Worm (Caenorhabditis elegans): ENCODE data around the gene F56C3.4.

F56C3.4 gene

DNA sequence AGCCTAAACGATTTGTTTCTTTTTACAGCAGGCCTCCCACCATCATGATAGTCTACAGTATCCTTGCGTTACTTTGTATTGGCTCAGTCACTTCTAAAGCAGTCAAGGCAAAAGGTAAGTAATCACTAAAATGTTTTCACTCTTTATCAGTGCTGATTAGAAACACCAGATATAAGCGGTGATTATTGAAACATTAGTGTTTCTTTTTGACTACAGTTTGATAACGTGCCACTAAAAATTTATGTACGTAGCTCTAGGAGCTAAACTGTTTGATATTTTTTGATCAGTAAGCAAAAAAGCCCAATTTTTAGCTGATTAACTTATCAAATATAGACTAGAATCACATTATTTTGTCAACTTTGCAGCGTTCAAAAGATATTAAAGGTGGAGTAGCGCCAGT, 49.0 kb downstream of the F56C3.4 start:
- TF ChIP-seq hnd-1 (tag; optimal IDR thresholded peaks at IDR 0.05), result no peak
- TF ChIP-seq flt-1 (GFP tag; IDR thresholded peaks at IDR 0.05), result no peak
- no peak for TF ChIP-seq ceh-36 (tag; optimal IDR thresholded peaks at IDR 0.05)
- no peak for TF ChIP-seq aly-1 (tag; optimal IDR thresholded peaks at IDR 0.05)
- TF ChIP-seq tbx-11 (GFP tag; IDR thresholded peaks at IDR 0.05), result no peak
- no peak for TF ChIP-seq pes-1 (GFP tag; IDR thresholded peaks at IDR 0.05)
- TF ChIP-seq F13C5.2 (tag; optimal IDR thresholded peaks at IDR 0.05), result no peak

DNA sequence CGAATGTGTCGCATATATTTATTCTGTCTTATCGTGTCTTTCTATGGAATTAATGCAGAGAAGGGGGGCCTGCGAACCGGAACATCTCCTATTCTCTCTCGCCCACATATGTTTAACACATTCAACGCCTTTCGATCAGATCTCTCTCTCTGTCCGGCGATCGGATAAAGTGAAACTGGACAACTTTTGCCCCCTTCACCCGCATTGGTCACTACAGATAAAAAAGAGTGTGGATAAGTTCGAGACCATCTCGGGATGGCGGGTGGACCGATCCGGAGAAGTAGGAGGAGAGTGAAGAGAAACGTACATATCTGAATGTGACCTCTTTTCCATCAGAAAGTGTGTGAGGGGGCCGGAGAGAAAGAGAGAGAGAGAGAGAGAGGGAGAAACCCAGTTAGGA, 49.4 kb downstream of the F56C3.4 start, which contains the start of gene H42K12.3:
Gene H42K12.3, plus strand, starts transcription at position 308 of the 400 bp plus-strand sequence.
- TF ChIP-seq tra-4 (tag; optimal IDR thresholded peaks at IDR 0.05) (no peak), hmbx-1 (tag; optimal IDR thresholded peaks at IDR 0.05) (no peak), B0310.2 (tag; optimal IDR thresholded peaks at IDR 0.05) (no peak), ceh-13 (GFP tag; optimal IDR thresholded peaks at IDR 0.05) (no peak), flt-1 (GFP tag; IDR thresholded peaks at IDR 0.05) (no peak), tbx-37 (GFP tag; conservative IDR thresholded peaks at IDR 0.05) (no peak), aly-1 (tag; optimal IDR thresholded peaks at IDR 0.05) (no peak)

Measured in whole organism, early embryonic.